Worm (Caenorhabditis elegans) whole organism, mixed stage, embryonic: ENCODE data around the gene misc-1.

Source experiments
- elt-3 ChIP-seq: fragments of 150-350 bp; optimal IDR thresholded peaks from 2 replicates; lab custom pipeline; 2014; ENCODE audit warnings: missing biosample characterization, missing genetic modification characterization
- lin-13 ChIP-seq: fragments of 150-350 bp; optimal IDR thresholded peaks from 2 replicates; lab custom pipeline; 2014; ENCODE audit warnings: missing biosample characterization, missing genetic modification characterization
- nhr-12 ChIP-seq: fragments of 150-350 bp; optimal IDR thresholded peaks from 2 replicates; lab custom pipeline; 2014; ENCODE audit warnings: missing biosample characterization, missing genetic modification characterization
- nhr-237 ChIP-seq: fragments of 150-350 bp; optimal IDR thresholded peaks from 2 replicates; lab custom pipeline; 2014; ENCODE audit warnings: missing biosample characterization, missing genetic modification characterization
- pha-4 ChIP-seq: fragments of 150-350 bp; optimal IDR thresholded peaks from 2 replicates; lab custom pipeline; 2018; ENCODE audit warnings: missing biosample characterization, missing genetic modification reagents, missing genetic modification characterization
- unc-39 ChIP-seq: fragments of 150-350 bp; optimal IDR thresholded peaks from 2 replicates; lab custom pipeline; 2014; ENCODE audit warnings: missing biosample characterization, missing genetic modification characterization
- ztf-11 ChIP-seq: fragments of 150-350 bp; optimal IDR thresholded peaks from 2 replicates; lab custom pipeline; 2014; ENCODE audit warnings: missing biosample characterization, missing genetic modification characterization

DNA sequence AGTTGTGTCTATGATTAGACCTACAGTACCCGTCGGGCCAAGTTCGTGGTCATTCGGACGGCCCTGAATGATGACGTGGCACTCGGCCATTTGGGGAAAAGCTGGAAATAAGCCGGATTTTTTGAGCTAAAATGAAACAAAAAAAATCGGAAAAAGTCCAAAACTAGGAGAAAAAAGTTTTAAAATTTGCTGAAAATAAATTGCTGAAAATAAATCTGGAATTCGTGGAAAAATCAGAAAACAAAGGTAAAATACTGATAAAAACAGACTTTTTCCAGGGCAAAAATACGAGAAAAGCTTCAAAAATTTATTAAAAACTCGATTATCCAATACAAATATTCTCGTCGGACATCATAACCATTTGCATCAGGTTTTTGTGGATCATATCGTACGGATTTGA, 2.8 kb upstream of the misc-1 start, which contains the start of gene B0432.9:
- TF ChIP-seq unc-39 (no peak), elt-3 (tag; lab: Kevin White, UChicago) (no peak), nhr-12 (no peak), lin-13 (tag; lab: Kevin White, UChicago) (no peak), pha-4 (tag; lab: Kevin White, UChicago) (no peak), ztf-11 (no peak), nhr-237 (tag; lab: Kevin White, UChicago) (no peak)
